Worm (Caenorhabditis elegans): ENCODE measurements around the gene lim-4.

Gene lim-4

DNA sequence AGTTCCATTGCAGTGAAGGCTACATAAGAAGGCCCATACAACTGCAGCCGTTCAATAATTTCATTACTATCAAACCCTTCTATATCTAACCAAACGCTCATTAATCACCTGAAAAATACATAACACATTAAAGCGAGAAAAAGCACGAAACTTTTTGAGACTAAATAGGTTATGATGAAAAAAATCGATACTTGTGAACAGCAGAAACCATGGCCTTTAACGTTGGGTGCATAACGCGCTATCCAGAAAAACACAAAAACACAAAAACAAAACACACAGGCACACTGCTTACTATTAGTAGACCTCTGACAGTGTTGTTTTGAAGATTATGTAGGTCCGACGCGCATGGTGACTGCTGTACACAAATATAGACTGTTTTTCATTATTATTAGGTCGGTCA is 37.9 kb upstream of the lim-4 start, which contains the start of gene T22B2.5:
Gene T22B2.5 (minus strand): TSS at position 101 of the 400 bp plus-strand sequence.
- TF ChIP-seq unc-62 (GFP tag; optimal IDR thresholded peaks at IDR 0.05 in 1 of 2) (peak in 1 of 2 experiments; percentile 49), unc-62 (tag; optimal IDR thresholded peaks at IDR 0.05) (no peak), lir-3 (tag; optimal IDR thresholded peaks at IDR 0.05) (no peak)

DNA sequence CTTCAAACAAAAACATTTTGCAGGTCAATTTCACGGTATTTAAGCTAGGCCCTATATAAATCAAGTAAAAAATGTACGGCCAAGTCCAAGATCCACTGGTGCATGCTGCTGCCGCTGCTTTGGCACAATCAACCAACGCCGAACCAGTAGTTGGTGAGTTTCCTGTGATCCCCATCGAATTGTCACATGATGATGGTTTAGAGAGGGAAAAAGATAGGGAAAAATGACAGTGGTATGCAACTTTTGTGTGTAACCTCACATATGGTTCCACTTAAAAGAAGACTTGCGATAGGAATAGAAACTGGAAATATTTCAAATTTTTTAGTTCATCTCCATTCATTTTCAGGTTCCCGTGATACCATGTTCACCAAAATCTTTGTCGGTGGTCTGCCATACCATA is 31.2 kb upstream of the lim-4 start, which contains the start of gene sup-12:
Gene sup-12 (plus strand): TSS at position 17 of the 400 bp plus-strand sequence.
- TF ChIP-seq daf-16 (GFP tag; optimal IDR thresholded peaks at IDR 0.05) (no peak), daf-16 (tag; optimal IDR thresholded peaks at IDR 0.05) (no peak), arid-1 (GFP tag; conservative IDR thresholded peaks at IDR 0.05) (no peak), lim-7 (GFP tag; IDR thresholded peaks at IDR 0.05) (no peak), aha-1 (tag) (peak; percentile 64)

DNA sequence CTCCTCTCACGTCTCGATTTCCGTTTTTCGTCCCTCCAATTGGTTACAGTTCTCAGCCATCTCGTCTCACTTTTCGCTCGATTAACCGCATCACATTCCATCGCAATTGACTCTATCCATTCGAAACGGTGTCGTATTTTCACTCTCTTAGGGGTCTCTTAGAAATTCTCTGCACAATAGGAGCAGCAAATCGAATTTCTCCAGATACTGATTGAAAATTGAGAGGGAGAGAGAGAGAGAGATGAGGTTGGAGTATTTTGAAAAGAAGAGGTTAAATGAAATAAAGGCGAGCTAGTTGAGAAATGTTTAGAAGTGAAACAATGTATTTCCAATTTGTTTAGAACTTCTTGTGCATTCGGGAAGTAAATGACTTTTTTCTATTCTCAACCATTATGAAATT is 28.0 kb upstream of the lim-4 start:
- TF ChIP-seq fkh-10 (GFP tag; optimal IDR thresholded peaks at IDR 0.05): peak; percentile 87
- TF ChIP-seq rbr-2 (tag; optimal IDR thresholded peaks at IDR 0.05): no peak

DNA sequence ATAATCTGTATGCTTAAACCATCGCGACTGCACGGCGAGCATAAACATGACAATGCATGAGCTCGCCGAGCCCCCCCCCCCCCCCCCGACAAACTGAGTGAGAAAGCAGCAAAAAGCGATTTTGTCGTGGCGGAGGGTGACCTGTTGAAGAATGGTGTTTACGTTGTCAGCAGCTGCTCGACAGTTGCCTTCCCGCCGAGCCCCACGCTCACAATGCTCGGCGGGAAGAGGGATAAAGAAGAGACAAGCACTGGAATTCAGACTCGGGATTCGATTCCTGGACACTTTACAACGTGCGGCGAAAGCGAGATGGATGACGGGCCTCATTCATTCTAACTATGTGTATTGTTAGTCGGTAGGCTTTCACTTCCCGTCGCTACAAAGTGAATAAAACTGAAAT is 27.4 kb upstream of the lim-4 start:
- TF ChIP-seq set-16 (GFP tag; IDR thresholded peaks at IDR 0.05): peak; percentile 84; the same call in 1 of the 2 replicates
- peak; percentile 10 for TF ChIP-seq nhr-11 (tag; optimal IDR thresholded peaks at IDR 0.05)
- 0 out of 2 replicates have a peak, but pooled peaks have one; percentile 24 for TF ChIP-seq T26A8.4 (GFP tag; IDR thresholded peaks at IDR 0.05)
- peak; percentile 54; the same call in 1 of the 2 replicates for TF ChIP-seq D1046.2 (GFP tag; IDR thresholded peaks at IDR 0.05)
- peak; percentile 65 for TF ChIP-seq hlh-11 (tag; optimal IDR thresholded peaks at IDR 0.05)
- TF ChIP-seq pha-4 (GFP tag; IDR thresholded peaks at IDR 0.05): no peak
- no peak for TF ChIP-seq pha-4 (tag; optimal IDR thresholded peaks at IDR 0.05)
- 0 out of 2 replicates have a peak, but pooled peaks have one; percentile 9 for TF ChIP-seq dmd-6 (GFP tag; IDR thresholded peaks at IDR 0.05)
- TF ChIP-seq ctbp-1 (GFP tag; IDR thresholded peaks at IDR 0.05): no peak
- peak in 1 of 2 experiments; percentile 27 for TF ChIP-seq daf-16 (GFP tag; optimal IDR thresholded peaks at IDR 0.05)
- no peak for TF ChIP-seq daf-16 (tag; optimal IDR thresholded peaks at IDR 0.05)

DNA sequence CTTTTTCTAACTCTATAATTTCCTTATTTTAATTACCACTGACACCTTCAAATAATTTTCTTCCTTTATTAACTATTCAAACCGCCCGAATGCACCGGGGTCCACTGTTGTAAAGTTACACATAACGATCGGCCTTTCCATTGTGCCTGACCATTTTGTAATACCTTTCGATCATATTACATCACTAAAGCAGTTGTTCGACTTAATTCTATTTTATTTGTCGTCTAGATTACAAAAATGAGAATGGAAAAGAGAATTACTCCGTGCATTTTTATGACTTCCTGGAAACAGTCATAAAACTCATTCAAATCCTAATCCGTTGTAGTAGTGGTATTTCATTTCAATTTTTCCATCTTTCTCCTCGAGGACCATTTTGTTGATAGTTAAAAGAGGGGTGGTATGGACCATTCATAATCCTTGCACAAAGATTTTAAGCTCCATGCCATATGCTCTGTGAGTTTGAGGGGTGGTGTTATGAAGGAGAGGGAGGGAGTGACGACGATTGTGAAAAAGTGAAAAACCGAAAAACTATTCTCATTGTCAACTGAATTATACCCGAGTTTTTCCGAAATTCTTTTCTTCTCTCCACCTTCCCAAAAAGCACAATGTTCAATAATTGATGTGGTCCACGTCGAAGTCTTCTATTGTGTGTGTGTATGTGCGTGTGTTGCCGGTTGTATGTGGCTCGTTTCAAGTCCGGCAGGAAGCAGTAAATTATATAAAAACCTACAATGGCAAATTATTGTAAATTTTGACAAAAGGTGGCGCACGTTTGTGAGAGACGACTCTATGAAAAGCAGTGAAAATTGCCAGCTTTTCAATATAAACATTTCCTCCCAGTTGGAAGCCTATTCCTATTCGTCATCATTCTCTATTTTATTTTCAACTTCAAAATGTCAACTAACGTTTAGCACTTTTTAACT is 25.2 kb upstream of the lim-4 start:
- TF ChIP-seq nhr-111 (GFP tag; optimal IDR thresholded peaks at IDR 0.05): no peak
- TF ChIP-seq aha-1 (tag): peak; percentile 64
- TF ChIP-seq lir-3 (tag; optimal IDR thresholded peaks at IDR 0.05): no peak
- TF ChIP-seq unc-62 (GFP tag; optimal IDR thresholded peaks at IDR 0.05 in 1 of 2): peak in 1 of 2 experiments; percentile 95
- TF ChIP-seq unc-62 (tag; optimal IDR thresholded peaks at IDR 0.05): no peak
- TF ChIP-seq F44E2.7 (GFP tag; IDR thresholded peaks at IDR 0.05): no peak

DNA sequence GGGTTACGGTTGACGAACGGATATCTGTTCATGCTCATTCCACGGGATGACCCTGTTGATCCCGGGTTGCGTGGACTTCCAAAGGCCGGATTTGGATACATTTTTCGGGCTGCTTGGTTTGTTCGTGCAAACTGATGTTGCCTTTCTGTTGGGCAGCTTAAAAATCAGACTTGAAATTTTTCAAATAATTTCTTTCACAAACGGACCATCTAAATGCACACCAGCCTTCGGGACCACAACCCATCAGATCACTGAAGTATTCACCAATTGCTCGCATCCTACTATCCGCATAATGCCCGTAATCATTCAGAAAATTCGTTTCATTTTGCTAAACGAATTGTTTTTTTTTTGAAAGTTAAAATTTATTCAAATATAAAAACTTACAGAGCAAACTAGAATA is 22.2 kb upstream of the lim-4 start, which contains the start of gene F47F2.3:
Gene F47F2.3 (minus strand): TSS at position 101 of the 400 bp plus-strand sequence.
- TF ChIP-seq skn-1 (tag; optimal IDR thresholded peaks at IDR 0.05) (no peak), nhr-6 (tag; optimal IDR thresholded peaks at IDR 0.05) (no peak), nhr-10 (tag; optimal IDR thresholded peaks at IDR 0.05) (no peak), mxl-2 (GFP tag; conservative IDR thresholded peaks at IDR 0.05) (no peak)

DNA sequence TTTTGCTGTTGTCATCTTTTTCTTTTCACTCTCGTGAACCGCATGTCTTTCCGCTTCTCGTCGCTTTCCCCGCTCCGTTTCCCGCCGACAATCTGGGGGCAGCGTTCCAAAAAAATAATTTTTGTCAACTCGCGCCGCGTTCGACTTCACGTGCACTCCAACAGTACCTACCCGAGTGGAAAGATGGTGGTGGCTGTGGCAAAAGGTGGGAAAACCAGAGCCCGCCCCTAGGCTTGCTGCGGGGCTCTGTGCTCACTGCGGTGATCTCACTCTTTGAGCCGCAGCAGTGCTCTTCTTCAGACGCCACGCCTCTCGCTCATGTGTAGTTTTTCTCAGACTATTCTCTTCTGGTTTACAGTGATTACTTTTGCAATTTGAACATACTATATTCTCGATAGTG is 14.2 kb upstream of the lim-4 start:
- TF ChIP-seq php-3 (GFP tag; IDR thresholded peaks at IDR 0.05): no peak
- TF ChIP-seq lin-39 (tag; optimal IDR thresholded peaks at IDR 0.05): no peak
- peak; percentile 79 for TF ChIP-seq set-16 (GFP tag; IDR thresholded peaks at IDR 0.05)
- TF ChIP-seq nhr-42 (GFP tag; IDR thresholded peaks at IDR 0.05): no peak
